Fruit fly (Drosophila melanogaster) whole organism, embryonic: ENCODE data around the gene CG10252.

Experiments
- Bdp1 ChIP-seq: fragments of 200-800 bp; sonication (Bioruptor generic); optimal IDR thresholded peaks from 3 replicates; lab custom pipeline; 2016; ENCODE audit warnings: missing biosample characterization, missing genetic modification characterization
- CG13123 ChIP-seq: fragments of 200-800 bp; sonication (Bioruptor generic); optimal IDR thresholded peaks from 2 replicates; lab custom pipeline; 2016; ENCODE audit warnings: missing biosample characterization, missing genetic modification characterization
- CG13296 ChIP-seq: fragments of 200-800 bp; sonication (Bioruptor generic); optimal IDR thresholded peaks from 3 replicates; lab custom pipeline; 2018; ENCODE audit warnings: missing biosample characterization, mild to moderate bottlenecking, missing genetic modification characterization
- CG13424 ChIP-seq: fragments of 200-800 bp; sonication (Bioruptor generic); optimal IDR thresholded peaks from 2 replicates; lab custom pipeline; 2019; ENCODE audit warnings: missing biosample characterization, mild to moderate bottlenecking, missing genetic modification characterization, moderate library complexity
- CG13624 ChIP-seq: fragments of 200-800 bp; sonication (Bioruptor generic); optimal IDR thresholded peaks from 2 replicates; lab custom pipeline; 2016; ENCODE audit warnings: missing biosample characterization, missing genetic modification characterization
- CG16813 ChIP-seq: fragments of 200-800 bp; sonication (Bioruptor generic); IDR thresholded peaks from 3 replicates; pipeline ENCODE4 v1.3.6; 2022; ENCODE audit warnings: missing biosample characterization, missing genetic modification characterization; ENCODE audit not compliant: partially characterized antibody
- CG17802 ChIP-seq: fragments of 200-800 bp; sonication (Bioruptor generic); optimal IDR thresholded peaks from 2 replicates; lab custom pipeline; 2018; ENCODE audit warnings: missing biosample characterization, mild to moderate bottlenecking, missing genetic modification characterization, moderate library complexity
- CG2199 ChIP-seq: fragments of 200-800 bp; sonication (Bioruptor generic); IDR thresholded peaks from 3 replicates; pipeline ENCODE4 v1.3.6; 2022; ENCODE audit warnings: missing biosample characterization, missing genetic modification characterization
- CG3726 ChIP-seq: fragments of 200-800 bp; sonication (Bioruptor generic); IDR thresholded peaks from 3 replicates; pipeline ENCODE4, ENCODE4 v1.3.6; 2022; ENCODE audit warnings: missing biosample characterization, missing genetic modification characterization
- CG42726 ChIP-seq: fragments of 200-800 bp; sonication (Bioruptor generic); IDR thresholded peaks from 2 replicates; pipeline ENCODE4 v1.3.6; 2022; ENCODE audit warnings: missing biosample characterization, missing genetic modification characterization; ENCODE audit not compliant: partially characterized antibody
- CG4617 ChIP-seq: fragments of 200-800 bp; sonication (Bioruptor generic); optimal IDR thresholded peaks from 3 replicates; lab custom pipeline; 2016; ENCODE audit warnings: missing biosample characterization, missing genetic modification characterization, borderline replicate concordance
- CG8089 ChIP-seq: fragments of 200-800 bp; sonication (Bioruptor generic); optimal IDR thresholded peaks from 3 replicates; lab custom pipeline; 2016; ENCODE audit warnings: missing biosample characterization, missing genetic modification characterization
- CG8388 ChIP-seq: fragments of 200-800 bp; sonication (Bioruptor generic); optimal IDR thresholded peaks from 2 replicates; lab custom pipeline; 2019; ENCODE audit warnings: missing biosample characterization, mild to moderate bottlenecking, missing genetic modification characterization, moderate library complexity
- CG8924 ChIP-seq: fragments of 200-800 bp; optimal IDR thresholded peaks from 3 replicates; lab custom pipeline; 2019; ENCODE audit warnings: missing biosample characterization, mild to moderate bottlenecking, missing genetic modification characterization, moderate library complexity
- CG9876 ChIP-seq: fragments of 200-800 bp; sonication (Bioruptor generic); optimal IDR thresholded peaks from 2 replicates; lab custom pipeline; 2016; ENCODE audit warnings: missing biosample characterization, missing genetic modification characterization
- CG9932 ChIP-seq: fragments of 200-800 bp; sonication (Bioruptor generic); IDR thresholded peaks from 2 replicates; pipeline ENCODE4 v1.3.6; 2022; ENCODE audit warnings: missing biosample characterization, missing genetic modification characterization
- CkIIα-i1 ChIP-seq: fragments of 200-800 bp; sonication (Bioruptor generic); IDR thresholded peaks from 2 replicates; pipeline ENCODE4 v1.3.6; 2022; ENCODE audit warnings: missing biosample characterization, missing genetic modification characterization
- Doc2 ChIP-seq: fragments of 200-800 bp; sonication (Bioruptor generic); IDR thresholded peaks from 2 replicates; pipeline ENCODE4 v1.3.6; 2022; ENCODE audit warnings: missing biosample characterization, missing genetic modification characterization
- Ets65A ChIP-seq: fragments of 200-800 bp; sonication (Bioruptor generic); peaks from one replicate; lab custom pipeline; 2016; ENCODE audit warnings: missing biosample characterization, missing genetic modification characterization
- Fer3 ChIP-seq: fragments of 200-800 bp; sonication (Bioruptor generic); optimal IDR thresholded peaks from 2 replicates; lab custom pipeline; 2018; ENCODE audit warnings: missing biosample characterization, mild to moderate bottlenecking, missing genetic modification characterization, moderate library complexity
- Gsc ChIP-seq: fragments of 200-800 bp; sonication (Bioruptor generic); IDR thresholded peaks from 2 replicates; pipeline ENCODE4 v1.3.6; 2022; ENCODE audit warnings: missing biosample characterization, missing genetic modification characterization
- Gug ChIP-seq: fragments of 200-800 bp; sonication (Bioruptor generic); IDR thresholded peaks from 4 replicates; pipeline ENCODE4 v1.3.6; 2022; ENCODE audit warnings: missing biosample characterization, missing genetic modification characterization
- Jarid2 ChIP-seq: fragments of 200-800 bp; sonication (Bioruptor generic); optimal IDR thresholded peaks from 3 replicates; lab custom pipeline; 2017; ENCODE audit warnings: mild to moderate bottlenecking, missing biosample characterization, missing genetic modification reagents, missing genetic modification characterization
- Lhr ChIP-seq: fragments of 200-800 bp; sonication (Bioruptor generic); optimal IDR thresholded peaks from 3 replicates; lab custom pipeline; 2017; ENCODE audit warnings: mild to moderate bottlenecking, missing biosample characterization, missing genetic modification reagents, missing genetic modification characterization
- Neu2 ChIP-seq: fragments of 200-800 bp; sonication (Bioruptor generic); optimal IDR thresholded peaks from 3 replicates; lab custom pipeline; 2016; ENCODE audit warnings: missing biosample characterization, missing genetic modification characterization, borderline replicate concordance
- Opbp ChIP-seq: fragments of 200-800 bp; sonication (Bioruptor generic); IDR thresholded peaks from 3 replicates; pipeline ENCODE4 v1.3.6; 2022; ENCODE audit warnings: missing biosample characterization, missing genetic modification characterization; ENCODE audit not compliant: partially characterized antibody
- Optix ChIP-seq: fragments of 200-800 bp; sonication (Bioruptor generic); IDR thresholded peaks from 3 replicates; pipeline ENCODE4 v1.3.6; 2022; ENCODE audit warnings: missing biosample characterization, missing genetic modification characterization
- Pdp1 ChIP-seq, 2 experiments: fragments of 200-800 bp; sonication (Bioruptor generic); optimal IDR thresholded peaks; 3 replicates each; lab custom pipeline; 2016; ENCODE audit warnings: missing biosample characterization in 2 of 2, missing genetic modification characterization in 2 of 2, mild to moderate bottlenecking in 1 of 2, moderate library complexity in 1 of 2
- Sin3A ChIP-seq: fragments of >200 bp; optimal IDR thresholded peaks from 2 replicates; lab custom pipeline; 2018
- Vsx1 ChIP-seq: fragments of 200-800 bp; sonication (Bioruptor generic); optimal IDR thresholded peaks from 2 replicates; lab custom pipeline; 2017; ENCODE audit warnings: missing biosample characterization, mild to moderate bottlenecking, missing genetic modification characterization, missing genetic modification reagents
- ato ChIP-seq: fragments of 200-800 bp; sonication (Bioruptor generic); IDR thresholded peaks from 2 replicates; pipeline ENCODE4 v1.3.6; 2022; ENCODE audit warnings: missing biosample characterization, missing genetic modification characterization; ENCODE audit not compliant: partially characterized antibody
- bbx ChIP-seq: fragments of 200-800 bp; sonication (Bioruptor generic); IDR thresholded peaks from 2 replicates; pipeline ENCODE4 v1.3.6; 2022; ENCODE audit warnings: missing biosample characterization, missing genetic modification characterization; ENCODE audit not compliant: partially characterized antibody
- bcd ChIP-seq: fragments of 200-800 bp; sonication (Bioruptor generic); optimal IDR thresholded peaks from 2 replicates; lab custom pipeline; 2017; ENCODE audit warnings: missing biosample characterization, mild to moderate bottlenecking, missing genetic modification characterization
- br ChIP-seq: fragments of >200 bp; optimal IDR thresholded peaks from 2 replicates; lab custom pipeline; 2017
- corto ChIP-seq: fragments of 200-800 bp; sonication (Bioruptor generic); optimal IDR thresholded peaks from 2 replicates; lab custom pipeline; 2016; ENCODE audit warnings: missing biosample characterization, mild to moderate bottlenecking, missing genetic modification characterization, moderate library complexity
- crol ChIP-seq: fragments of 200-800 bp; sonication (Bioruptor generic); IDR thresholded peaks from 2 replicates; pipeline ENCODE4 v1.3.6; 2022; ENCODE audit warnings: missing biosample characterization, missing genetic modification characterization
- gfzf ChIP-seq: fragments of 200-800 bp; sonication (Bioruptor generic); optimal IDR thresholded peaks from 2 replicates; lab custom pipeline; 2016; ENCODE audit warnings: missing biosample characterization, mild to moderate bottlenecking, missing genetic modification characterization, moderate library complexity
- inv ChIP-seq: fragments of 200-800 bp; sonication (Bioruptor generic); IDR thresholded peaks from 2 replicates; pipeline ENCODE4 v1.3.6; 2022; ENCODE audit warnings: missing biosample characterization, missing genetic modification characterization; ENCODE audit not compliant: partially characterized antibody
- jigr1 ChIP-seq: fragments of 200-800 bp; sonication (Bioruptor generic); IDR thresholded peaks from 3 replicates; pipeline ENCODE4 v1.3.6; 2022; ENCODE audit warnings: missing biosample characterization, missing genetic modification characterization
- jumu ChIP-seq: fragments of 200-800 bp; sonication (Bioruptor generic); optimal IDR thresholded peaks from 3 replicates; lab custom pipeline; 2016; ENCODE audit warnings: missing biosample characterization, missing genetic modification characterization
- luna ChIP-seq: fragments of 200-800 bp; sonication (Bioruptor generic); optimal IDR thresholded peaks from 2 replicates; lab custom pipeline; 2016; ENCODE audit warnings: missing biosample characterization, missing genetic modification characterization
- mirr ChIP-seq: fragments of 200-800 bp; sonication (Bioruptor generic); optimal IDR thresholded peaks from 3 replicates; lab custom pipeline; 2018; ENCODE audit warnings: missing biosample characterization, mild to moderate bottlenecking, missing genetic modification characterization
- ranshi ChIP-seq: fragments of 200-800 bp; sonication (Bioruptor generic); IDR thresholded peaks from 2 replicates; pipeline ENCODE4 v1.3.6; 2022; ENCODE audit warnings: missing biosample characterization, missing genetic modification characterization
- run ChIP-seq: fragments of 200-800 bp; sonication (Bioruptor generic); optimal IDR thresholded peaks from 3 replicates; lab custom pipeline; 2018; ENCODE audit warnings: missing biosample characterization, mild to moderate bottlenecking, missing genetic modification characterization
- schlank ChIP-seq: fragments of 200-800 bp; sonication (Bioruptor generic); optimal IDR thresholded peaks from 2 replicates; lab custom pipeline; 2018; ENCODE audit warnings: missing biosample characterization, mild to moderate bottlenecking, missing genetic modification characterization
- sima ChIP-seq: fragments of 200-800 bp; sonication (Bioruptor generic); optimal IDR thresholded peaks from 2 replicates; lab custom pipeline; 2016; ENCODE audit warnings: missing biosample characterization, missing genetic modification characterization
- toy ChIP-seq: fragments of 200-800 bp; sonication (Bioruptor generic); IDR thresholded peaks from 2 replicates; pipeline ENCODE4 v1.3.6; 2022; ENCODE audit warnings: missing biosample characterization, missing genetic modification characterization
- zen ChIP-seq: fragments of 200-800 bp; sonication (Bioruptor generic); optimal IDR thresholded peaks from 3 replicates; lab custom pipeline; 2018; ENCODE audit warnings: missing biosample characterization, mild to moderate bottlenecking, missing genetic modification characterization, moderate library complexity

Gene CG10252

dm6 chr3R:23669401-23670216 lies 26.4 kb downstream of the CG10252 start, which contains the start of gene CG31145 (continued):
- TF ChIP-seq Pdp1 (GFP tag; optimal IDR thresholded peaks at IDR 0.05; lab: Kevin White, UChicago) (peak; percentile 99 to 100), CG4617 (peak; percentile 99), jumu (peak; percentile 99), crol (GFP tag; lab: Robert Waterston, UW) (peak; percentile 73), Ets65A (GFP tag; lab: Kevin White, UChicago) (peak; percentile 100), bcd (peak; percentile 100), CG17802 (peak; percentile 94), Bdp1 (GFP tag; lab: Kevin White, UChicago) (peak; percentile 96), Jarid2 (peak; percentile 97), CG13424 (tag; lab: Kevin White, UChicago) (peak; percentile 100), Doc2 (peak; percentile 97; the same call in 1 of the 2 replicates), Lhr (GFP tag; lab: Kevin White, UChicago) (peak; percentile 98), sima (GFP tag; lab: Kevin White, UChicago) (peak; percentile 98), CG3726 (GFP tag; lab: Robert Waterston, UW) (peak; percentile 99), Vsx1 (GFP tag; lab: Kevin White, UChicago) (peak; percentile 98), CG8388 (GFP tag; lab: Kevin White, UChicago) (peak; percentile 99), ato (GFP tag; lab: Robert Waterston, UW) (peak; percentile 64; the same call in 1 of the 2 replicates), Gug (GFP tag; lab: Robert Waterston, UW) (peak; percentile 98), CkIIα-i1 (GFP tag; lab: Robert Waterston, UW) (peak; percentile 92), CG42726 (GFP tag; lab: Robert Waterston, UW) (peak; percentile 61; the same call in 1 of the 2 replicates), CG9932 (GFP tag; lab: Robert Waterston, UW) (peak; percentile 98), CG16813 (GFP tag; lab: Robert Waterston, UW) (0 out of 3 replicates have a peak, but pooled peaks have one; percentile 24), bbx (GFP tag; lab: Robert Waterston, UW) (peak; percentile 62; the same call in 1 of the 2 replicates), luna (GFP tag; lab: Kevin White, UChicago) (peak; percentile 99), corto (GFP tag; lab: Kevin White, UChicago) (peak; percentile 96), CG8089 (GFP tag; lab: Kevin White, UChicago) (peak; percentile 99), CG9876 (GFP tag; lab: Kevin White, UChicago) (peak; percentile 99), gfzf (GFP tag; lab: Kevin White, UChicago) (peak; percentile 41), jigr1 (GFP tag; lab: Robert Waterston, UW) (peak; percentile 99), CG13296 (GFP tag; lab: Kevin White, UChicago) (peak; percentile 99), toy (GFP tag; lab: Robert Waterston, UW) (peak; percentile 97), CG13123 (GFP tag; lab: Kevin White, UChicago) (peak; percentile 98), CG8924 (peak; percentile 100), CG13624 (GFP tag; lab: Kevin White, UChicago) (peak; percentile 100), Gsc (GFP tag; lab: Robert Waterston, UW) (no peak), inv (GFP tag; lab: Robert Waterston, UW) (no peak), Sin3A (lab: Kevin White, UChicago) (no peak), run (peak; percentile 99), Optix (GFP tag; lab: Robert Waterston, UW) (peak; percentile 99), Fer3 (tag; lab: Kevin White, UChicago) (peak; percentile 99), schlank (tag; lab: Kevin White, UChicago) (peak; percentile 98), zen (tag; lab: Kevin White, UChicago) (peak; percentile 98), Opbp (GFP tag; lab: Robert Waterston, UW) (no peak), CG2199 (GFP tag; lab: Robert Waterston, UW) (peak; percentile 99), mirr (GFP tag; lab: Kevin White, UChicago) (peak; percentile 97), br (no peak), ranshi (GFP tag; lab: Robert Waterston, UW) (peak; percentile 99), Neu2 (peak; percentile 97)
